Worm (Caenorhabditis elegans) whole organism, young adult: ENCODE measurements around the gene ncs-3.

Experiments used
- B0261.1 ChIP-seq: sonication (generic microtip); optimal IDR thresholded peaks from 2 replicates; lab custom pipeline; 2016; ENCODE audit warnings: mild to moderate bottlenecking, missing genetic modification characterization, moderate library complexity, missing compliant biosample characterization
- F10E7.11 ChIP-seq: sonication (generic microtip); optimal IDR thresholded peaks from 2 replicates; lab custom pipeline; 2017; ENCODE audit warnings: mild to moderate bottlenecking, missing genetic modification characterization, moderate library complexity, missing compliant biosample characterization
- F33H1.4 ChIP-seq: fragments of 200-800 bp; sonication (Bioruptor generic); IDR thresholded peaks from 2 replicates; pipeline ENCODE4 v1.3.6; 2022; ENCODE audit warnings: missing genetic modification reagents, missing genetic modification characterization, missing compliant biosample characterization
- F37B4.10 ChIP-seq: fragments of 200-800 bp; sonication (Bioruptor generic); IDR thresholded peaks from 2 replicates; pipeline ENCODE4 v1.3.6; 2022; ENCODE audit warnings: missing genetic modification characterization, missing compliant biosample characterization
- F55B11.4 ChIP-seq: sonication (generic microtip); optimal IDR thresholded peaks from 2 replicates; lab custom pipeline; 2016; ENCODE audit warnings: missing compliant biosample characterization, missing genetic modification characterization, borderline replicate concordance; ENCODE audit not compliant: insufficient read depth
- F57A8.1 ChIP-seq: fragments of 200-800 bp; sonication (Bioruptor generic); optimal IDR thresholded peaks from 2 replicates; lab custom pipeline; 2018; ENCODE audit warnings: mild to moderate bottlenecking, missing genetic modification characterization, moderate library complexity, missing compliant biosample characterization
- F57C9.4 ChIP-seq: sonication (generic microtip); optimal IDR thresholded peaks from 2 replicates; lab custom pipeline; 2017; ENCODE audit warnings: mild to moderate bottlenecking, missing genetic modification characterization, missing compliant biosample characterization
- K11D2.4 ChIP-seq: fragments of 200-800 bp; sonication (Bioruptor generic); IDR thresholded peaks from 2 replicates; pipeline ENCODE4 v1.3.6; 2022; ENCODE audit warnings: missing genetic modification reagents, missing genetic modification characterization, missing compliant biosample characterization
- T07F8.4 ChIP-seq: sonication (generic microtip); optimal IDR thresholded peaks from 2 replicates; lab custom pipeline; 2016; ENCODE audit warnings: mild to moderate bottlenecking, missing genetic modification characterization, moderate library complexity, missing compliant biosample characterization
- Y79H2A.3 ChIP-seq: fragments of 200-800 bp; sonication (Bioruptor generic); conservative IDR thresholded peaks from 2 replicates; pipeline ENCODE4 v1.3.6; 2022; ENCODE audit warnings: missing genetic modification reagents, missing genetic modification characterization, missing compliant biosample characterization
- ZK185.1 ChIP-seq: sonication (generic microtip); optimal IDR thresholded peaks from 2 replicates; lab custom pipeline; 2016; ENCODE audit warnings: mild to moderate bottlenecking, missing genetic modification characterization, missing compliant biosample characterization; ENCODE audit not compliant: poor library complexity, severe bottlenecking
- ama-1 ChIP-seq, 3 experiments: fragments of 150-350 bp in 1 of 3; sonication (generic microtip) in 2 of 3; optimal IDR thresholded peaks; 2 replicates each; lab custom pipeline; 2014 to 2018; ENCODE audit warnings: missing biosample characterization in 2 of 3, missing genetic modification characterization in 2 of 3, missing genetic modification reagents in 2 of 3
- attf-6 ChIP-seq: fragments of 200-800 bp; sonication (Bioruptor generic); IDR thresholded peaks from 2 replicates; pipeline ENCODE4 v1.3.6; 2022; ENCODE audit warnings: missing genetic modification reagents, missing genetic modification characterization, missing compliant biosample characterization
- ceh-58 ChIP-seq: fragments of 200-800 bp; sonication (Bioruptor generic); IDR thresholded peaks from 2 replicates; pipeline ENCODE4 v1.3.6; 2022; ENCODE audit warnings: missing genetic modification characterization, missing compliant biosample characterization
- ceh-79 ChIP-seq: sonication (generic microtip); optimal IDR thresholded peaks from 2 replicates; lab custom pipeline; 2017; ENCODE audit warnings: mild to moderate bottlenecking, missing genetic modification characterization, missing compliant biosample characterization
- chd-7 ChIP-seq: sonication (generic microtip); optimal IDR thresholded peaks from 2 replicates; lab custom pipeline; 2016; ENCODE audit warnings: mild to moderate bottlenecking, missing genetic modification characterization, moderate library complexity, missing compliant biosample characterization
- dpff-1 ChIP-seq: sonication (generic microtip); optimal IDR thresholded peaks from 2 replicates; lab custom pipeline; 2017; ENCODE audit warnings: mild to moderate bottlenecking, missing genetic modification characterization, missing compliant biosample characterization
- ekl-4 ChIP-seq: fragments of 200-800 bp; sonication (Bioruptor generic); IDR thresholded peaks from 2 replicates; pipeline ENCODE4 v1.3.6; 2022; ENCODE audit warnings: missing genetic modification reagents, missing genetic modification characterization, missing compliant biosample characterization
- ets-4 ChIP-seq: fragments of 200-800 bp; sonication (Bioruptor generic); optimal IDR thresholded peaks from 2 replicates; lab custom pipeline; 2018; ENCODE audit warnings: mild to moderate bottlenecking, missing genetic modification characterization, missing compliant biosample characterization
- fkh-3 ChIP-seq: sonication (generic microtip); optimal IDR thresholded peaks from 2 replicates; lab custom pipeline; 2016; ENCODE audit warnings: mild to moderate bottlenecking, missing genetic modification characterization, missing compliant biosample characterization
- hlh-12 ChIP-seq: sonication (generic microtip); optimal IDR thresholded peaks from 2 replicates; lab custom pipeline; 2016; ENCODE audit warnings: missing genetic modification characterization, missing compliant biosample characterization
- let-526 ChIP-seq: fragments of 200-800 bp; sonication (Bioruptor generic); IDR thresholded peaks from 2 replicates; pipeline ENCODE4 v1.3.6; 2022; ENCODE audit warnings: missing genetic modification reagents, missing genetic modification characterization, missing compliant biosample characterization
- lin-26 ChIP-seq: fragments of 200-800 bp; sonication (Bioruptor generic); IDR thresholded peaks from 2 replicates; pipeline ENCODE4 v1.3.6; 2022; ENCODE audit warnings: missing genetic modification reagents, missing genetic modification characterization, missing compliant biosample characterization
- madf-10 ChIP-seq: sonication (generic microtip); optimal IDR thresholded peaks from 2 replicates; lab custom pipeline; 2016; ENCODE audit warnings: mild to moderate bottlenecking, missing genetic modification characterization, missing compliant biosample characterization
- madf-6 ChIP-seq: fragments of 200-800 bp; sonication (Bioruptor generic); IDR thresholded peaks from 2 replicates; pipeline ENCODE4 v1.3.6; 2022; ENCODE audit warnings: missing genetic modification reagents, missing genetic modification characterization, missing compliant biosample characterization
- madf-8 ChIP-seq: fragments of 200-800 bp; sonication (Bioruptor generic); conservative IDR thresholded peaks from 2 replicates; pipeline ENCODE4 v1.3.6; 2022; ENCODE audit warnings: missing genetic modification reagents, missing genetic modification characterization, missing compliant biosample characterization
- mcd-1 ChIP-seq: fragments of 200-800 bp; sonication (Bioruptor generic); IDR thresholded peaks from 2 replicates; pipeline ENCODE4 v1.3.6; 2022; ENCODE audit warnings: missing genetic modification reagents, missing genetic modification characterization, missing compliant biosample characterization
- mes-4 ChIP-seq: sonication (generic microtip); optimal IDR thresholded peaks from 2 replicates; lab custom pipeline; 2016; ENCODE audit warnings: missing genotype, missing genetic modification characterization, missing compliant biosample characterization
- nfyb-1 ChIP-seq: fragments of 200-800 bp; sonication (Bioruptor generic); IDR thresholded peaks from 2 replicates; pipeline ENCODE4 v1.3.6; 2022; ENCODE audit warnings: missing genetic modification reagents, missing genetic modification characterization, missing compliant biosample characterization
- nhr-120 ChIP-seq: fragments of 200-800 bp; sonication (Bioruptor generic); IDR thresholded peaks from 2 replicates; pipeline ENCODE4 v1.3.6; 2022; ENCODE audit warnings: missing genetic modification characterization, missing compliant biosample characterization
- nhr-179 ChIP-seq: sonication (generic microtip); optimal IDR thresholded peaks from 2 replicates; lab custom pipeline; 2016; ENCODE audit warnings: mild to moderate bottlenecking, missing genetic modification characterization, missing compliant biosample characterization
- nhr-80 ChIP-seq: sonication (generic microtip); optimal IDR thresholded peaks from 2 replicates; lab custom pipeline; 2016; ENCODE audit warnings: missing genetic modification characterization, missing compliant biosample characterization
- nhr-90 ChIP-seq: sonication (generic microtip); optimal IDR thresholded peaks from 2 replicates; lab custom pipeline; 2016; ENCODE audit warnings: missing genotype, mild to moderate bottlenecking, missing genetic modification characterization, missing compliant biosample characterization
- pha-4 ChIP-seq: fragments of 150-350 bp; sonication (generic microtip); optimal IDR thresholded peaks from 2 replicates; lab custom pipeline; 2014; ENCODE audit warnings: missing biosample characterization, missing genetic modification reagents, missing genetic modification characterization
- repo-1 ChIP-seq: sonication (generic microtip); optimal IDR thresholded peaks from 2 replicates; lab custom pipeline; 2017; ENCODE audit warnings: mild to moderate bottlenecking, missing genetic modification characterization, missing compliant biosample characterization
- snpc-3.4 ChIP-seq: sonication (generic microtip); optimal IDR thresholded peaks from 2 replicates; lab custom pipeline; 2017; ENCODE audit warnings: missing genetic modification characterization, mild to moderate bottlenecking, missing compliant biosample characterization, antibody characterized with exemption, moderate library complexity, missing genotype, missing genetic modification reagents
- somi-1 ChIP-seq: fragments of 200-800 bp; sonication (Bioruptor generic); optimal IDR thresholded peaks from 2 replicates; lab custom pipeline; 2018; ENCODE audit warnings: mild to moderate bottlenecking, missing genetic modification characterization, missing compliant biosample characterization
- sptf-2 ChIP-seq: fragments of 200-800 bp; sonication (Bioruptor generic); optimal IDR thresholded peaks from 2 replicates; lab custom pipeline; 2018; ENCODE audit warnings: mild to moderate bottlenecking, missing genetic modification characterization, missing compliant biosample characterization
- tbx-9 ChIP-seq: sonication (generic microtip); optimal IDR thresholded peaks from 2 replicates; lab custom pipeline; 2016; ENCODE audit warnings: borderline replicate concordance, missing genetic modification characterization, inconsistent platforms, missing compliant biosample characterization
- zfh-2 ChIP-seq: fragments of 200-800 bp; sonication (Bioruptor generic); conservative IDR thresholded peaks from 2 replicates; pipeline ENCODE4 v1.3.6; 2022; ENCODE audit warnings: missing genetic modification reagents, missing genetic modification characterization, missing compliant biosample characterization
- ztf-3 ChIP-seq: fragments of 200-800 bp; sonication (Bioruptor generic); optimal IDR thresholded peaks from 2 replicates; lab custom pipeline; 2018; ENCODE audit warnings: mild to moderate bottlenecking, missing genetic modification characterization, missing compliant biosample characterization

ncs-3 gene

ce11 chrX:1053929-1054328 is at the start of gene ncs-3:
ncs-3 (plus strand) TSS chrX:1054081.
- no peak for TF ChIP-seq attf-6 (GFP tag; lab: Robert Waterston, UW)
- no peak for TF ChIP-seq ets-4 (GFP tag; lab: Kevin White, UChicago)
- TF ChIP-seq, all 124 proteins: peak for 0

- TF ChIP-seq ets-4 (GFP tag; lab: Kevin White, UChicago) (no peak), ztf-3 (GFP tag; lab: Kevin White, UChicago) (no peak), repo-1 (tag; lab: Kevin White, UChicago) (no peak), ama-1 (optimal IDR thresholded peaks at IDR 0.05; lab: Kevin White, UChicago) (no peak), ama-1 (GFP tag; optimal IDR thresholded peaks at IDR 0.05; lab: Kevin White, UChicago) (no peak)
Observed at ce11 chrX:1005026-1005425, 48.9 kb upstream of the ncs-3 start.

ce11 chrX:1009512-1009911 is 44.4 kb upstream of the ncs-3 start:
- TF ChIP-seq K11D2.4 (GFP tag; lab: Robert Waterston, UW) (no peak), nhr-179 (tag; lab: Kevin White, UChicago) (no peak), tbx-9 (tag; lab: Kevin White, UChicago) (no peak), Y79H2A.3 (GFP tag; lab: Robert Waterston, UW) (no peak), nfyb-1 (GFP tag; lab: Robert Waterston, UW) (no peak), zfh-2 (GFP tag; lab: Robert Waterston, UW) (no peak), ceh-58 (GFP tag; lab: Robert Waterston, UW) (0 out of 2 replicates have a peak, but pooled peaks have one; percentile 22), dpff-1 (tag; lab: Kevin White, UChicago) (no peak), F33H1.4 (no peak), madf-10 (tag; lab: Kevin White, UChicago) (no peak), nhr-80 (tag; lab: Kevin White, UChicago) (peak; percentile 48)

- TF ChIP-seq F57C9.4 (tag; lab: Kevin White, UChicago) (peak; percentile 29), T07F8.4 (tag; lab: Kevin White, UChicago) (no peak), F10E7.11 (tag; lab: Kevin White, UChicago) (no peak), dpff-1 (tag; lab: Kevin White, UChicago) (no peak), hlh-12 (tag; lab: Kevin White, UChicago) (no peak), chd-7 (tag; lab: Kevin White, UChicago) (peak; percentile 19), nhr-120 (no peak), B0261.1 (peak; percentile 23), fkh-3 (tag; lab: Kevin White, UChicago) (no peak), mcd-1 (GFP tag; lab: Robert Waterston, UW) (peak; percentile 52; the same call in 1 of the 2 replicates), somi-1 (peak; percentile 24), ZK185.1 (no peak), pha-4 (no peak), snpc-3.4 (tag; lab: Kevin White, UChicago) (no peak), madf-8 (GFP tag; lab: Robert Waterston, UW) (no peak), lin-26 (GFP tag; lab: Robert Waterston, UW) (peak; percentile 63), F55B11.4 (tag; lab: Kevin White, UChicago) (no peak), let-526 (GFP tag; lab: Robert Waterston, UW) (peak; percentile 55; the same call in 1 of the 2 replicates), mes-4 (tag; lab: Kevin White, UChicago) (no peak), nhr-90 (peak; percentile 27), ekl-4 (GFP tag; lab: Robert Waterston, UW) (no peak), ceh-79 (tag; lab: Kevin White, UChicago) (no peak), F37B4.10 (GFP tag; lab: Robert Waterston, UW) (0 out of 2 replicates have a peak, but pooled peaks have one; percentile 34), nhr-80 (tag; lab: Kevin White, UChicago) (peak; percentile 87), tbx-9 (tag; lab: Kevin White, UChicago) (no peak), nfyb-1 (GFP tag; lab: Robert Waterston, UW) (peak; percentile 48), madf-6 (no peak), F57A8.1 (GFP tag; lab: Kevin White, UChicago) (no peak), sptf-2 (GFP tag; lab: Kevin White, UChicago) (no peak)
Observed at ce11 chrX:1010627-1011452, 43.0 kb upstream of the ncs-3 start.
